Fruit fly (Drosophila melanogaster) whole organism, embryonic: ENCODE measurements around the gene Mct1.
A peak's percentile ranks its signal among the peaks of the same experiment; 100 is the strongest.

Experiments
- Adf1 ChIP-seq: fragments of 200-800 bp; sonication (Bioruptor generic); IDR thresholded peaks from 2 replicates; pipeline ENCODE4 v1.3.6; 2022; ENCODE audit warnings: missing biosample characterization, missing genetic modification characterization
- Bdp1 ChIP-seq: fragments of 200-800 bp; sonication (Bioruptor generic); optimal IDR thresholded peaks from 3 replicates; lab custom pipeline; 2016; ENCODE audit warnings: missing biosample characterization, missing genetic modification characterization
- BtbVII ChIP-seq: fragments of 200-800 bp; sonication (Bioruptor generic); optimal IDR thresholded peaks from 3 replicates; lab custom pipeline; 2017; ENCODE audit warnings: missing biosample characterization, mild to moderate bottlenecking, missing genetic modification characterization
- CG10321 ChIP-seq: fragments of 200-800 bp; sonication (Bioruptor generic); IDR thresholded peaks from 2 replicates; pipeline ENCODE4 v1.3.6; 2022; ENCODE audit warnings: missing biosample characterization, missing genetic modification characterization
- CG10462 ChIP-seq: fragments of 200-800 bp; sonication (Bioruptor generic); optimal IDR thresholded peaks from 2 replicates; lab custom pipeline; 2016; ENCODE audit warnings: missing biosample characterization, missing genetic modification characterization
- CG11560 ChIP-seq: fragments of 200-800 bp; sonication (Bioruptor generic); IDR thresholded peaks from 3 replicates; pipeline ENCODE4 v1.3.6; 2022; ENCODE audit warnings: missing biosample characterization, missing genetic modification characterization
- CG11723 ChIP-seq: fragments of 200-800 bp; sonication (Bioruptor generic); optimal IDR thresholded peaks from 2 replicates; lab custom pipeline; 2017; ENCODE audit warnings: missing biosample characterization, mild to moderate bottlenecking, missing genetic modification characterization
- CG1233 ChIP-seq: fragments of 200-800 bp; sonication (Bioruptor generic); optimal IDR thresholded peaks from 4 replicates; lab custom pipeline; 2018; ENCODE audit warnings: missing biosample characterization, mild to moderate bottlenecking, missing genetic modification characterization
- CG13775 ChIP-seq: fragments of 200-800 bp; sonication (Bioruptor generic); optimal IDR thresholded peaks from 3 replicates; lab custom pipeline; 2017; ENCODE audit warnings: missing biosample characterization, mild to moderate bottlenecking, missing genetic modification characterization
- CG1832 ChIP-seq: fragments of 200-800 bp; sonication (Bioruptor generic); optimal IDR thresholded peaks from 2 replicates; lab custom pipeline; 2017; ENCODE audit warnings: missing biosample characterization, mild to moderate bottlenecking, missing genetic modification characterization, inconsistent platforms
- CG18764 ChIP-seq: fragments of 200-800 bp; sonication (Bioruptor generic); optimal IDR thresholded peaks from 3 replicates; lab custom pipeline; 2016; ENCODE audit warnings: missing biosample characterization, missing genetic modification characterization
- CG30403 ChIP-seq: fragments of 200-800 bp; sonication (Bioruptor generic); optimal IDR thresholded peaks from 3 replicates; lab custom pipeline; 2016; ENCODE audit warnings: missing biosample characterization, missing genetic modification characterization
- CG31365 ChIP-seq: fragments of 200-800 bp; sonication (Bioruptor generic); optimal IDR thresholded peaks from 2 replicates; lab custom pipeline; 2018; ENCODE audit warnings: missing biosample characterization, mild to moderate bottlenecking, missing genetic modification characterization
- CG33213 ChIP-seq: fragments of 200-800 bp; sonication (Bioruptor generic); optimal IDR thresholded peaks from 3 replicates; lab custom pipeline; 2016; ENCODE audit warnings: missing biosample characterization, missing genetic modification characterization
- CG34224 ChIP-seq: fragments of 200-800 bp; sonication (Bioruptor generic); IDR thresholded peaks from 3 replicates; pipeline ENCODE4 v1.3.6; 2022; ENCODE audit warnings: missing biosample characterization, missing genetic modification characterization; ENCODE audit not compliant: partially characterized antibody
- CG3995 ChIP-seq: fragments of 200-800 bp; sonication (Bioruptor generic); optimal IDR thresholded peaks from 3 replicates; lab custom pipeline; 2016; ENCODE audit warnings: missing biosample characterization, missing genetic modification characterization
- CG6272 ChIP-seq: fragments of 200-800 bp; sonication (Bioruptor generic); IDR thresholded peaks from 2 replicates; pipeline ENCODE4 v1.3.6; 2022; ENCODE audit warnings: missing biosample characterization, missing genetic modification characterization
- CG7357 ChIP-seq: fragments of 200-800 bp; sonication (Bioruptor generic); IDR thresholded peaks from 3 replicates; pipeline ENCODE4 v1.3.6; 2022; ENCODE audit warnings: missing biosample characterization, missing genetic modification characterization
- CG7963 ChIP-seq: fragments of 200-800 bp; sonication (Bioruptor generic); IDR thresholded peaks from 3 replicates; pipeline ENCODE4 v1.3.6; 2022; ENCODE audit warnings: missing biosample characterization, missing genetic modification characterization; ENCODE audit not compliant: partially characterized antibody
- CG8290 ChIP-seq, 3 experiments: fragments of 200-800 bp; sonication (Bioruptor generic); optimal IDR thresholded peaks; 2 replicates each; lab custom pipeline; 2016 to 2019; ENCODE audit warnings: missing biosample characterization in 3 of 3, missing genetic modification characterization in 3 of 3, mild to moderate bottlenecking in 2 of 3, moderate library complexity in 1 of 3
- CG9817 ChIP-seq: fragments of 200-800 bp; sonication (Bioruptor generic); optimal IDR thresholded peaks from 2 replicates; lab custom pipeline; 2018; ENCODE audit warnings: missing biosample characterization, mild to moderate bottlenecking, missing genetic modification characterization, moderate library complexity
- Dbx ChIP-seq: fragments of 200-800 bp; sonication (Bioruptor generic); IDR thresholded peaks from 3 replicates; pipeline ENCODE4 v1.3.6; 2022; ENCODE audit warnings: missing biosample characterization, missing genetic modification characterization
- Dek ChIP-seq: fragments of 200-800 bp; sonication (Bioruptor generic); optimal IDR thresholded peaks from 3 replicates; lab custom pipeline; 2019; ENCODE audit warnings: missing biosample characterization, mild to moderate bottlenecking, missing genetic modification characterization, moderate library complexity
- Hsf ChIP-seq: fragments of 200-800 bp; sonication (Bioruptor generic); optimal IDR thresholded peaks from 3 replicates; lab custom pipeline; 2016; ENCODE audit warnings: missing biosample characterization, missing genetic modification characterization
- Kr ChIP-seq: fragments of 200-800 bp; sonication (Bioruptor generic); optimal IDR thresholded peaks from 2 replicates; lab custom pipeline; 2017; ENCODE audit warnings: missing biosample characterization, mild to moderate bottlenecking, missing genetic modification characterization
- Nf-YC ChIP-seq: fragments of 200-800 bp; optimal IDR thresholded peaks from 3 replicates; lab custom pipeline; 2019; ENCODE audit warnings: missing biosample characterization, mild to moderate bottlenecking, missing genetic modification characterization, moderate library complexity
- Opbp ChIP-seq: fragments of 200-800 bp; sonication (Bioruptor generic); IDR thresholded peaks from 3 replicates; pipeline ENCODE4 v1.3.6; 2022; ENCODE audit warnings: missing biosample characterization, missing genetic modification characterization; ENCODE audit not compliant: partially characterized antibody
- Pdp1 ChIP-seq, 2 experiments: fragments of 200-800 bp; sonication (Bioruptor generic); optimal IDR thresholded peaks; 3 replicates each; lab custom pipeline; 2016; ENCODE audit warnings: missing biosample characterization in 2 of 2, missing genetic modification characterization in 2 of 2, mild to moderate bottlenecking in 1 of 2, moderate library complexity in 1 of 2
- Stat92E ChIP-seq, 3 experiments: fragments of >200 bp in 2 of 3; fragments of 200-800 bp in 1 of 3; sonication (Bioruptor generic) in 1 of 3; optimal IDR thresholded peaks; 2 replicates each; lab custom pipeline; 2017 to 2019; ENCODE audit warnings: missing biosample characterization in 3 of 3, missing genetic modification characterization in 3 of 3, mild to moderate bottlenecking in 1 of 3, moderate library complexity in 1 of 3
- Xbp1 ChIP-seq: fragments of 200-800 bp; sonication (Bioruptor generic); optimal IDR thresholded peaks from 3 replicates; lab custom pipeline; 2016; ENCODE audit warnings: missing biosample characterization, mild to moderate bottlenecking, missing genetic modification characterization
- cg ChIP-seq: fragments of 200-800 bp; sonication (Bioruptor generic); optimal IDR thresholded peaks from 3 replicates; lab custom pipeline; 2019; ENCODE audit warnings: missing biosample characterization, mild to moderate bottlenecking, missing genetic modification characterization, moderate library complexity
- chinmo ChIP-seq: fragments of 200-800 bp; sonication (Bioruptor generic); IDR thresholded peaks from 4 replicates; pipeline ENCODE4 v1.3.6; 2022; ENCODE audit warnings: missing biosample characterization, missing genetic modification characterization; ENCODE audit not compliant: partially characterized antibody
- chn ChIP-seq: fragments of 200-800 bp; sonication (Bioruptor generic); optimal IDR thresholded peaks from 2 replicates; lab custom pipeline; 2016; ENCODE audit warnings: missing biosample characterization, missing genetic modification characterization
- crc ChIP-seq: fragments of 200-800 bp; sonication (Bioruptor generic); optimal IDR thresholded peaks from 2 replicates; lab custom pipeline; 2016; ENCODE audit warnings: missing biosample characterization, missing genetic modification characterization
- gt ChIP-seq: fragments of 200-800 bp; sonication (Bioruptor generic); IDR thresholded peaks from 2 replicates; pipeline ENCODE4 v1.3.6; 2022; ENCODE audit warnings: missing biosample characterization, missing genetic modification characterization
- lbe ChIP-seq: fragments of 200-800 bp; sonication (Bioruptor generic); optimal IDR thresholded peaks from 2 replicates; lab custom pipeline; 2016; ENCODE audit warnings: missing biosample characterization, mild to moderate bottlenecking, missing genetic modification characterization
- maf-S ChIP-seq: fragments of 200-800 bp; sonication (Bioruptor generic); optimal IDR thresholded peaks from 2 replicates; lab custom pipeline; 2016; ENCODE audit warnings: missing biosample characterization, missing genetic modification characterization
- mam ChIP-seq: fragments of 200-800 bp; sonication (Bioruptor generic); optimal IDR thresholded peaks from 3 replicates; lab custom pipeline; 2016; ENCODE audit warnings: missing biosample characterization, missing genetic modification characterization
- pum ChIP-seq: fragments of 200-800 bp; sonication (Bioruptor generic); optimal IDR thresholded peaks from 2 replicates; lab custom pipeline; 2016; ENCODE audit warnings: missing biosample characterization, missing genetic modification characterization
- repo ChIP-seq: fragments of 200-800 bp; sonication (Bioruptor generic); optimal IDR thresholded peaks from 2 replicates; lab custom pipeline; 2016; ENCODE audit warnings: missing biosample characterization, missing genetic modification characterization
- row ChIP-seq: fragments of 200-800 bp; sonication (Bioruptor generic); IDR thresholded peaks from 3 replicates; pipeline ENCODE4 v1.3.6; 2022; ENCODE audit warnings: missing biosample characterization, missing genetic modification characterization
- salm ChIP-seq: fragments of 200-800 bp; sonication (Bioruptor generic); optimal IDR thresholded peaks from 2 replicates; lab custom pipeline; 2018; ENCODE audit warnings: missing biosample characterization, mild to moderate bottlenecking, missing genetic modification characterization
- seq ChIP-seq: fragments of 200-800 bp; sonication (Bioruptor generic); IDR thresholded peaks from 2 replicates; pipeline ENCODE4 v1.3.6; 2022; ENCODE audit warnings: missing biosample characterization, missing genetic modification characterization
- stwl ChIP-seq: fragments of 200-800 bp; sonication (Bioruptor generic); optimal IDR thresholded peaks from 3 replicates; lab custom pipeline; 2018; ENCODE audit warnings: missing biosample characterization, mild to moderate bottlenecking, missing genetic modification characterization, moderate library complexity
- toy ChIP-seq: fragments of 200-800 bp; sonication (Bioruptor generic); IDR thresholded peaks from 2 replicates; pipeline ENCODE4 v1.3.6; 2022; ENCODE audit warnings: missing biosample characterization, missing genetic modification characterization
- unpg ChIP-seq: fragments of 200-800 bp; sonication (Bioruptor generic); optimal IDR thresholded peaks from 3 replicates; lab custom pipeline; 2018; ENCODE audit warnings: missing biosample characterization, mild to moderate bottlenecking, missing genetic modification characterization, moderate library complexity
- zf30C ChIP-seq: fragments of 200-800 bp; sonication (Bioruptor generic); optimal IDR thresholded peaks from 3 replicates; lab custom pipeline; 2018; ENCODE audit warnings: missing biosample characterization, mild to moderate bottlenecking, missing genetic modification characterization
- zfh2 ChIP-seq: fragments of 200-800 bp; sonication (Bioruptor generic); optimal IDR thresholded peaks from 2 replicates; lab custom pipeline; 2016; ENCODE audit warnings: missing biosample characterization, missing genetic modification characterization

The Mct1 gene

dm6 chrX:2145690-2146470 is 43.1 kb upstream of the Mct1 start (continued):
- TF ChIP-seq Stat92E (GFP tag; optimal IDR thresholded peaks at IDR 0.05; lab: Kevin White, UChicago) = peak in 1 of 3 experiments; percentile 3
- no peak for TF ChIP-seq CG8290 (GFP tag; optimal IDR thresholded peaks at IDR 0.05; lab: Kevin White, UChicago)
- TF ChIP-seq CG8290 (tag; optimal IDR thresholded peaks at IDR 0.05; lab: Kevin White, UChicago) = peak; percentile 13 to 19
- TF ChIP-seq CG1233 = peak; percentile 17
- no peak for TF ChIP-seq CG10321 (GFP tag; lab: Robert Waterston, UW)
- TF ChIP-seq maf-S (GFP tag; lab: Kevin White, UChicago) = peak; percentile 21
- peak; percentile 38; the same call in 1 of the 3 replicates for TF ChIP-seq CG7357 (GFP tag; lab: Robert Waterston, UW)
- no peak for TF ChIP-seq Dek
- no peak for TF ChIP-seq gt
- no peak for TF ChIP-seq chinmo (GFP tag; lab: Robert Waterston, UW)
- TF ChIP-seq repo (GFP tag; lab: Kevin White, UChicago) = peak; percentile 5
- TF ChIP-seq seq (GFP tag; lab: Robert Waterston, UW) = no peak
- 0 out of 3 replicates have a peak, but pooled peaks have one; percentile 45 for TF ChIP-seq CG7963 (GFP tag; lab: Robert Waterston, UW)
- no peak for TF ChIP-seq Hsf (GFP tag; lab: Kevin White, UChicago)
- 0 out of 3 replicates have a peak, but pooled peaks have one; percentile 36 for TF ChIP-seq Dbx (GFP tag; lab: Robert Waterston, UW)
- TF ChIP-seq salm (tag; lab: Kevin White, UChicago) = no peak
- no peak for TF ChIP-seq zf30C (GFP tag; lab: Kevin White, UChicago)
- no peak for TF ChIP-seq CG33213 (GFP tag; lab: Kevin White, UChicago)
- peak; percentile 31 for TF ChIP-seq CG9817 (tag; lab: Kevin White, UChicago)
- no peak for TF ChIP-seq crc (GFP tag; lab: Kevin White, UChicago)
- TF ChIP-seq CG31365 (tag; lab: Kevin White, UChicago) = no peak
- TF ChIP-seq pum (GFP tag; lab: Kevin White, UChicago) = peak; percentile 23
- TF ChIP-seq Nf-YC = peak; percentile 49
- peak; percentile 59; the same call in 1 of the 2 replicates for TF ChIP-seq CG6272
- TF ChIP-seq zfh2 (GFP tag; lab: Kevin White, UChicago) = peak; percentile 60
- TF ChIP-seq CG11560 (tag; lab: Robert Waterston, UW) = no peak
- 0 out of 3 replicates have a peak, but pooled peaks have one; percentile 22 for TF ChIP-seq Opbp (GFP tag; lab: Robert Waterston, UW)
- TF ChIP-seq row (GFP tag; lab: Robert Waterston, UW) = peak; percentile 87
- no peak for TF ChIP-seq Adf1 (GFP tag; lab: Robert Waterston, UW)
- no peak for TF ChIP-seq chn (GFP tag; lab: Kevin White, UChicago)
- TF ChIP-seq stwl (tag; lab: Kevin White, UChicago) = no peak
- no peak for TF ChIP-seq Bdp1 (GFP tag; lab: Kevin White, UChicago)
- TF ChIP-seq CG30403 (GFP tag; lab: Kevin White, UChicago) = peak; percentile 49
- TF ChIP-seq CG10462 = no peak
- TF ChIP-seq CG34224 (GFP tag; lab: Robert Waterston, UW) = peak; percentile 71; the same call in 2 of the 3 replicates
- no peak for TF ChIP-seq toy
- TF ChIP-seq CG3995 (GFP tag; lab: Kevin White, UChicago) = peak; percentile 73
- no peak for TF ChIP-seq CG18764 (GFP tag; lab: Kevin White, UChicago)
- peak; percentile 41 for TF ChIP-seq cg (GFP tag; lab: Kevin White, UChicago)
- TF ChIP-seq CG1832 (GFP tag; lab: Kevin White, UChicago) = no peak
- peak; percentile 36 for TF ChIP-seq CG13775
- TF ChIP-seq Pdp1 (GFP tag; optimal IDR thresholded peaks at IDR 0.05; lab: Kevin White, UChicago) = peak; percentile 22 to 51
- TF ChIP-seq mam (GFP tag; lab: Kevin White, UChicago) = peak; percentile 31
- no peak for TF ChIP-seq BtbVII (GFP tag; lab: Kevin White, UChicago)
- TF ChIP-seq unpg (GFP tag; lab: Kevin White, UChicago) = peak; percentile 22
- TF ChIP-seq Xbp1 (GFP tag; lab: Kevin White, UChicago) = peak; percentile 26
- peak; percentile 25 for TF ChIP-seq CG11723 (GFP tag; lab: Kevin White, UChicago)
- TF ChIP-seq lbe = no peak
- no peak for TF ChIP-seq Kr
